Worm (Caenorhabditis elegans) whole organism, L4 larva: ENCODE data around the gene oig-5.

Experiments used
- F49E8.2 ChIP-seq: sonication (generic microtip); optimal IDR thresholded peaks from 2 replicates; lab custom pipeline; 2016; ENCODE audit warnings: missing compliant biosample characterization, mild to moderate bottlenecking, missing genetic modification characterization, borderline replicate concordance
- R02D3.7 ChIP-seq: fragments of 150-350 bp; sonication (generic microtip); optimal IDR thresholded peaks from 3 replicates; lab custom pipeline; 2014; ENCODE audit warnings: missing biosample characterization, missing genetic modification characterization
- T26A8.4 ChIP-seq: fragments of 200-800 bp; sonication (Bioruptor generic); IDR thresholded peaks from 2 replicates; pipeline ENCODE4 v1.3.6; 2022; ENCODE audit warnings: missing genetic modification characterization, missing compliant biosample characterization
- Y105C5A.15 ChIP-seq: fragments of 200-800 bp; sonication (Bioruptor generic); IDR thresholded peaks from 2 replicates; pipeline ENCODE4 v1.3.6; 2022; ENCODE audit warnings: missing genetic modification characterization, missing compliant biosample characterization
- Y48G9A.11 ChIP-seq: fragments of 200-800 bp; sonication (Bioruptor generic); IDR thresholded peaks from 2 replicates; pipeline ENCODE4 v1.3.6; 2022; ENCODE audit warnings: missing genetic modification reagents, missing genetic modification characterization, missing compliant biosample characterization
- Y5F2A.4 ChIP-seq: fragments of 200-800 bp; sonication (Bioruptor generic); optimal IDR thresholded peaks from 2 replicates; lab custom pipeline; 2018; ENCODE audit warnings: mild to moderate bottlenecking, missing genetic modification characterization, missing compliant biosample characterization
- ZK337.2 ChIP-seq: fragments of 200-800 bp; sonication (Bioruptor generic); IDR thresholded peaks from 2 replicates; pipeline ENCODE4 v1.3.6; 2022; ENCODE audit warnings: missing genetic modification reagents, missing genetic modification characterization, missing compliant biosample characterization
- aha-1 ChIP-seq: fragments of 150-350 bp; peaks from one replicate; lab custom pipeline; 2014; ENCODE audit warnings: missing biosample characterization, missing genetic modification characterization
- arid-1 ChIP-seq: fragments of 200-800 bp; sonication (Bioruptor generic); conservative IDR thresholded peaks from 2 replicates; pipeline ENCODE4 v1.3.6; 2022; ENCODE audit warnings: missing genetic modification reagents, missing genetic modification characterization, missing compliant biosample characterization
- attf-4 ChIP-seq: sonication (generic microtip); optimal IDR thresholded peaks from 3 replicates; lab custom pipeline; 2017; ENCODE audit warnings: missing biosample characterization, missing genetic modification characterization
- ceh-44 ChIP-seq: fragments of 200-800 bp; sonication (Bioruptor generic); IDR thresholded peaks from 2 replicates; pipeline ENCODE4 v1.3.6; 2022; ENCODE audit warnings: missing genetic modification reagents, missing genetic modification characterization, missing compliant biosample characterization
- ctbp-1 ChIP-seq: fragments of 200-800 bp; sonication (Bioruptor generic); IDR thresholded peaks from 2 replicates; pipeline ENCODE4 v1.3.6; 2022; ENCODE audit warnings: missing genetic modification reagents, missing genetic modification characterization, missing compliant biosample characterization
- daf-16 ChIP-seq, 3 experiments: sonication (generic microtip); optimal IDR thresholded peaks; 2 replicates each; lab custom pipeline; 2016 to 2017; ENCODE audit warnings: missing genetic modification characterization in 3 of 3, missing genetic modification reagents in 3 of 3, mild to moderate bottlenecking in 2 of 3, missing compliant biosample characterization in 2 of 3, missing biosample characterization in 1 of 3, moderate library complexity in 1 of 3
- daf-19 ChIP-seq: fragments of 200-800 bp; sonication (Bioruptor generic); conservative IDR thresholded peaks from 2 replicates; pipeline ENCODE4 v1.3.6; 2022; ENCODE audit warnings: missing genetic modification characterization, missing compliant biosample characterization
- dmd-6 ChIP-seq: fragments of 200-800 bp; sonication (Bioruptor generic); IDR thresholded peaks from 2 replicates; pipeline ENCODE4 v1.3.6; 2022; ENCODE audit warnings: missing genetic modification reagents, missing genetic modification characterization, missing compliant biosample characterization
- duxl-1 ChIP-seq: sonication (generic microtip); optimal IDR thresholded peaks from 2 replicates; lab custom pipeline; 2016; ENCODE audit warnings: mild to moderate bottlenecking, missing genetic modification characterization, moderate library complexity, missing compliant biosample characterization; ENCODE audit not compliant: poor library complexity
- egl-43 ChIP-seq: fragments of 200-800 bp; sonication (Bioruptor generic); IDR thresholded peaks from 2 replicates; pipeline ENCODE4 v1.3.6; 2022; ENCODE audit warnings: missing genetic modification reagents, missing genetic modification characterization, missing compliant biosample characterization
- jun-1 ChIP-seq: fragments of 150-350 bp; optimal IDR thresholded peaks from 2 replicates; lab custom pipeline; 2014; ENCODE audit warnings: missing biosample characterization, missing genetic modification reagents, missing genetic modification characterization
- lim-7 ChIP-seq: fragments of 200-800 bp; sonication (Bioruptor generic); IDR thresholded peaks from 2 replicates; pipeline ENCODE4 v1.3.6; 2022; ENCODE audit warnings: missing genetic modification characterization, missing compliant biosample characterization
- lin-38 ChIP-seq: fragments of 200-800 bp; sonication (Bioruptor generic); IDR thresholded peaks from 2 replicates; pipeline ENCODE4 v1.3.6; 2022; ENCODE audit warnings: missing genetic modification reagents, missing genetic modification characterization, missing compliant biosample characterization
- lin-39 ChIP-seq: fragments of 150-350 bp; optimal IDR thresholded peaks from 2 replicates; lab custom pipeline; 2014; ENCODE audit warnings: missing biosample characterization, missing genetic modification reagents, missing genetic modification characterization
- madf-9 ChIP-seq: fragments of 200-800 bp; sonication (Bioruptor generic); conservative IDR thresholded peaks from 2 replicates; pipeline ENCODE4 v1.3.6; 2022; ENCODE audit warnings: missing genetic modification reagents, missing genetic modification characterization, missing compliant biosample characterization
- mdt-29 ChIP-seq: fragments of 200-800 bp; sonication (Bioruptor generic); IDR thresholded peaks from 2 replicates; pipeline ENCODE4 v1.3.6; 2022; ENCODE audit warnings: missing genetic modification reagents, missing genetic modification characterization, missing compliant biosample characterization
- mes-2 ChIP-seq: sonication (generic microtip); optimal IDR thresholded peaks from 2 replicates; lab custom pipeline; 2016; ENCODE audit warnings: missing genotype, mild to moderate bottlenecking, missing genetic modification characterization, missing compliant biosample characterization; ENCODE audit not compliant: poor library complexity, severe bottlenecking
- nhr-77 ChIP-seq: fragments of 150-350 bp; optimal IDR thresholded peaks from 2 replicates; lab custom pipeline; 2014; ENCODE audit warnings: missing biosample characterization, missing genetic modification characterization
- pha-4 ChIP-seq, 2 experiments: fragments of 150-350 bp in 1 of 2; fragments of 200-800 bp in 1 of 2; sonication (Bioruptor generic) in 1 of 2; IDR thresholded peaks in 1 of 2; optimal IDR thresholded peaks in 1 of 2; 2 replicates each; pipeline versions ENCODE4 v1.3.6 to Lab custom; 2014 to 2022; ENCODE audit warnings: missing genetic modification characterization in 2 of 2, missing genetic modification reagents in 2 of 2, missing biosample characterization in 1 of 2, missing compliant biosample characterization in 1 of 2
- php-3 ChIP-seq: fragments of 200-800 bp; sonication (Bioruptor generic); IDR thresholded peaks from 2 replicates; pipeline ENCODE4 v1.3.6; 2022; ENCODE audit warnings: missing genetic modification reagents, missing genetic modification characterization, missing compliant biosample characterization
- set-16 ChIP-seq: fragments of 200-800 bp; sonication (Bioruptor generic); IDR thresholded peaks from 2 replicates; pipeline ENCODE4 v1.3.6; 2022; ENCODE audit warnings: missing genetic modification reagents, missing genetic modification characterization, missing compliant biosample characterization
- snpc-1.2 ChIP-seq: fragments of 200-800 bp; sonication (Bioruptor generic); IDR thresholded peaks from 2 replicates; pipeline ENCODE4 v1.3.6; 2022; ENCODE audit warnings: missing genetic modification reagents, missing genetic modification characterization, missing compliant biosample characterization
- snpc-4 ChIP-seq: fragments of 150-350 bp; optimal IDR thresholded peaks from 2 replicates; lab custom pipeline; 2014; ENCODE audit warnings: missing biosample characterization, missing genetic modification characterization
- unc-130 ChIP-seq: sonication (generic microtip); optimal IDR thresholded peaks from 2 replicates; lab custom pipeline; 2016; ENCODE audit warnings: missing genetic modification reagents, missing genetic modification characterization, missing compliant biosample characterization
- unc-62 ChIP-seq, 3 experiments: fragments of 150-350 bp in 1 of 3; sonication (generic microtip); optimal IDR thresholded peaks in 2 of 3; peaks in 1 of 3; 1 replicate in 1 of 3; 2 replicates in 2 of 3; lab custom pipeline; 2014 to 2017; ENCODE audit warnings: missing biosample characterization in 3 of 3, missing genetic modification characterization in 3 of 3, missing genetic modification reagents in 3 of 3, missing genotype in 1 of 3
- vab-7 ChIP-seq: fragments of 200-800 bp; sonication (Bioruptor generic); IDR thresholded peaks from 2 replicates; pipeline ENCODE4 v1.3.6; 2022; ENCODE audit warnings: missing genetic modification reagents, missing genetic modification characterization, missing compliant biosample characterization
- ztf-7 ChIP-seq: fragments of 150-350 bp; optimal IDR thresholded peaks from 2 replicates; lab custom pipeline; 2014; ENCODE audit warnings: missing biosample characterization, missing genetic modification characterization

Gene oig-5

ce11 chrIV:14763938-14764718 lies 42.9 kb upstream of the oig-5 start:
- TF ChIP-seq daf-16 (GFP tag; optimal IDR thresholded peaks at IDR 0.05; lab: Kevin White, UChicago) (no peak), daf-16 (tag; optimal IDR thresholded peaks at IDR 0.05; lab: Kevin White, UChicago) (peak; percentile 23), daf-19 (GFP tag; lab: Robert Waterston, UW) (no peak), ctbp-1 (GFP tag; lab: Robert Waterston, UW) (no peak), aha-1 (tag; lab: Kevin White, UChicago) (peak; percentile 86)

ce11 chrIV:14764719-14765173 lies 42.3 kb upstream of the oig-5 start:
- TF ChIP-seq Y105C5A.15 (GFP tag; lab: Robert Waterston, UW) (no peak), R02D3.7 (tag; lab: Kevin White, UChicago) (no peak), snpc-4 (tag; lab: Kevin White, UChicago) (peak; percentile 36), lin-38 (GFP tag; lab: Robert Waterston, UW) (peak; percentile 73), vab-7 (peak; percentile 19; the same call in 1 of the 2 replicates), daf-16 (GFP tag; optimal IDR thresholded peaks at IDR 0.05; lab: Kevin White, UChicago) (no peak), daf-16 (tag; optimal IDR thresholded peaks at IDR 0.05; lab: Kevin White, UChicago) (no peak), T26A8.4 (GFP tag; lab: Robert Waterston, UW) (peak; percentile 53; the same call in 1 of the 2 replicates), set-16 (GFP tag; lab: Robert Waterston, UW) (peak; percentile 39; the same call in 1 of the 2 replicates), attf-4 (tag; lab: Kevin White, UChicago) (no peak), snpc-1.2 (GFP tag; lab: Robert Waterston, UW) (peak; percentile 99), php-3 (GFP tag; lab: Robert Waterston, UW) (no peak), dmd-6 (GFP tag; lab: Robert Waterston, UW) (0 out of 2 replicates have a peak, but pooled peaks have one; percentile 5), Y5F2A.4 (peak; percentile 12), mes-2 (peak; percentile 8), jun-1 (tag; lab: Kevin White, UChicago) (no peak), unc-130 (GFP tag; lab: Kevin White, UChicago) (peak; percentile 75), F49E8.2 (tag; lab: Kevin White, UChicago) (peak; percentile 97), ztf-7 (no peak), mdt-29 (GFP tag; lab: Robert Waterston, UW) (peak; percentile 90), arid-1 (0 out of 2 replicates have a peak, but pooled peaks have one; percentile 7), Y48G9A.11 (GFP tag; lab: Robert Waterston, UW) (peak; percentile 71), ceh-44 (GFP tag; lab: Robert Waterston, UW) (0 out of 2 replicates have a peak, but pooled peaks have one; percentile 5), lin-39 (tag; lab: Kevin White, UChicago) (no peak), aha-1 (tag; lab: Kevin White, UChicago) (peak; percentile 66), ZK337.2 (GFP tag; lab: Robert Waterston, UW) (0 out of 2 replicates have a peak, but pooled peaks have one; percentile 30), egl-43 (GFP tag; lab: Robert Waterston, UW) (peak; percentile 61; the same call in 1 of the 2 replicates), duxl-1 (tag; lab: Kevin White, UChicago) (no peak), pha-4 (GFP tag; IDR thresholded peaks at IDR 0.05; lab: Robert Waterston, UW) (peak; percentile 48), pha-4 (tag; optimal IDR thresholded peaks at IDR 0.05; lab: Kevin White, UChicago) (no peak), madf-9 (no peak), nhr-77 (tag; lab: Kevin White, UChicago) (no peak), lim-7 (GFP tag; lab: Robert Waterston, UW) (no peak), unc-62 (GFP tag; optimal IDR thresholded peaks at IDR 0.05 in 1 of 2; lab: Kevin White, UChicago) (peak in 1 of 2 experiments; percentile 25), unc-62 (tag; optimal IDR thresholded peaks at IDR 0.05; lab: Kevin White, UChicago) (no peak)
- TF ChIP-seq, all 104 proteins: peak for 20
